Fruit fly (Drosophila melanogaster) whole organism, wandering third instar larva: Measurements from ENCODE around the gene TotZ.

Experiments
- Abd-B ChIP-seq: fragments of >200 bp; optimal IDR thresholded peaks from 2 replicates; lab custom pipeline; 2017; ENCODE audit warnings: missing biosample characterization, missing genetic modification characterization
- CG32264 ChIP-seq: fragments of 200-800 bp; sonication (Bioruptor generic); optimal IDR thresholded peaks from 2 replicates; lab custom pipeline; 2016; ENCODE audit warnings: missing biosample characterization, missing genetic modification characterization
- CG9705 ChIP-seq: fragments of 200-800 bp; sonication (Bioruptor generic); optimal IDR thresholded peaks from 2 replicates; lab custom pipeline; 2018; ENCODE audit warnings: missing biosample characterization, mild to moderate bottlenecking, missing genetic modification characterization
- CrebA ChIP-seq: fragments of 200-800 bp; sonication (Bioruptor generic); optimal IDR thresholded peaks from 2 replicates; lab custom pipeline; 2016; ENCODE audit warnings: missing biosample characterization, mild to moderate bottlenecking, missing genetic modification characterization, borderline replicate concordance
- Dfd ChIP-seq: fragments of >200 bp; optimal IDR thresholded peaks from 2 replicates; lab custom pipeline; 2017; ENCODE audit warnings: missing biosample characterization, missing genetic modification characterization
- Dif ChIP-seq: fragments of 200-275, 200-300 bp; sonication (Bioruptor generic); optimal IDR thresholded peaks from 2 replicates; lab custom pipeline; 2018; ENCODE audit warnings: missing biosample characterization, missing genetic modification characterization; ENCODE audit not compliant: partially characterized antibody
- GATAd ChIP-seq: sonication (Bioruptor generic); optimal IDR thresholded peaks from 2 replicates; lab custom pipeline; 2016; ENCODE audit warnings: missing biosample characterization, missing genetic modification characterization
- HLH106 ChIP-seq: fragments of 200-800 bp; optimal IDR thresholded peaks from 3 replicates; lab custom pipeline; 2019; ENCODE audit warnings: missing biosample characterization, mild to moderate bottlenecking, missing genetic modification characterization, moderate library complexity
- Hnf4 ChIP-seq: fragments of 200-800 bp; sonication (Bioruptor generic); optimal IDR thresholded peaks from 2 replicates; lab custom pipeline; 2016; ENCODE audit warnings: missing biosample characterization, mild to moderate bottlenecking, missing genetic modification characterization
- Hr78 ChIP-seq: fragments of >200 bp; optimal IDR thresholded peaks from 2 replicates; lab custom pipeline; 2017; ENCODE audit warnings: missing biosample characterization, missing genetic modification characterization
- Hr83 ChIP-seq: fragments of 200-300 bp; sonication (Bioruptor generic); optimal IDR thresholded peaks from 2 replicates; lab custom pipeline; 2016; ENCODE audit warnings: missing biosample characterization, mild to moderate bottlenecking, missing genetic modification characterization, moderate library complexity; ENCODE audit not compliant: poor library complexity, severe bottlenecking
- Jra ChIP-seq: sonication (Bioruptor generic); optimal IDR thresholded peaks from 2 replicates; lab custom pipeline; 2016; ENCODE audit warnings: missing biosample characterization, missing genetic modification characterization
- Mio ChIP-seq: sonication (Bioruptor generic); optimal IDR thresholded peaks from 2 replicates; lab custom pipeline; 2016; ENCODE audit warnings: missing biosample characterization, missing genetic modification characterization
- N ChIP-seq: fragments of >200 bp; optimal IDR thresholded peaks from 2 replicates; lab custom pipeline; 2018; ENCODE audit warnings: missing biosample characterization, missing external identifiers, missing genetic modification characterization
- OdsH ChIP-seq: fragments of 200-800 bp; sonication (Bioruptor generic); optimal IDR thresholded peaks from 2 replicates; lab custom pipeline; 2016; ENCODE audit warnings: missing biosample characterization, mild to moderate bottlenecking, missing genetic modification characterization
- Rel ChIP-seq, 2 experiments: fragments of 200-800 bp; sonication (Bioruptor generic) in 1 of 2; optimal IDR thresholded peaks; 2 replicates in 1 of 2; 3 replicates in 1 of 2; lab custom pipeline; 2016 to 2019; ENCODE audit warnings: mild to moderate bottlenecking in 2 of 2, missing biosample characterization in 2 of 2, missing genetic modification characterization in 2 of 2, moderate library complexity in 1 of 2
- Sp1 ChIP-seq: fragments of 200-800 bp; sonication (Bioruptor generic); optimal IDR thresholded peaks from 3 replicates; lab custom pipeline; 2019; ENCODE audit warnings: missing biosample characterization, mild to moderate bottlenecking, missing genetic modification characterization, moderate library complexity
- Vsx2 ChIP-seq: fragments of 200-300, 225-300 bp; sonication (Bioruptor generic); optimal IDR thresholded peaks from 2 replicates; lab custom pipeline; 2018; ENCODE audit warnings: missing biosample characterization, missing genetic modification characterization; ENCODE audit not compliant: partially characterized antibody
- br ChIP-seq: fragments of 200-800 bp; sonication (Bioruptor generic); optimal IDR thresholded peaks from 2 replicates; lab custom pipeline; 2016; ENCODE audit warnings: missing biosample characterization, missing genetic modification characterization
- brk ChIP-seq: fragments of 200-800 bp; sonication (Bioruptor generic); optimal IDR thresholded peaks from 2 replicates; lab custom pipeline; 2016; ENCODE audit warnings: missing biosample characterization, mild to moderate bottlenecking, missing genetic modification characterization
- dmrt93B ChIP-seq: fragments of 200-800 bp; sonication (Bioruptor generic); optimal IDR thresholded peaks from 2 replicates; lab custom pipeline; 2018; ENCODE audit warnings: missing biosample characterization, mild to moderate bottlenecking, missing genetic modification characterization
- dsf ChIP-seq: sonication (Bioruptor generic); optimal IDR thresholded peaks from 2 replicates; lab custom pipeline; 2016; ENCODE audit warnings: missing biosample characterization, missing genetic modification characterization, borderline replicate concordance
- ey ChIP-seq: fragments of 200-800 bp; sonication (Bioruptor generic); optimal IDR thresholded peaks from 2 replicates; lab custom pipeline; 2016; ENCODE audit warnings: missing biosample characterization, missing genetic modification characterization
- foxo ChIP-seq, 2 experiments: fragments of 200-800 bp; sonication (Bioruptor generic); optimal IDR thresholded peaks; 2 replicates in 1 of 2; 3 replicates in 1 of 2; lab custom pipeline; 2016 to 2017; ENCODE audit warnings: missing biosample characterization in 2 of 2, missing genetic modification characterization in 2 of 2
- fru ChIP-seq: fragments of 200-800 bp; sonication (Bioruptor generic); optimal IDR thresholded peaks from 3 replicates; lab custom pipeline; 2016; ENCODE audit warnings: missing biosample characterization, mild to moderate bottlenecking, missing genetic modification characterization
- h ChIP-seq: fragments of 200-800 bp; sonication (Bioruptor generic); optimal IDR thresholded peaks from 3 replicates; lab custom pipeline; 2016; ENCODE audit warnings: missing biosample characterization, mild to moderate bottlenecking, missing genetic modification characterization
- jim ChIP-seq: fragments of 175-275, 200-325 bp; sonication (Bioruptor generic); optimal IDR thresholded peaks from 2 replicates; lab custom pipeline; 2016; ENCODE audit warnings: missing biosample characterization, mild to moderate bottlenecking, missing genetic modification characterization
- lola ChIP-seq: fragments of >200 bp; optimal IDR thresholded peaks from 2 replicates; lab custom pipeline; 2017; ENCODE audit warnings: missing biosample characterization, missing genetic modification characterization
- pan ChIP-seq: fragments of >200 bp; optimal IDR thresholded peaks from 2 replicates; lab custom pipeline; 2017
- psq ChIP-seq: fragments of 200-800 bp; sonication (Bioruptor generic); optimal IDR thresholded peaks from 3 replicates; lab custom pipeline; 2017; ENCODE audit warnings: missing biosample characterization, mild to moderate bottlenecking, missing genetic modification characterization, moderate library complexity
- rgr ChIP-seq: fragments of 200-800 bp; sonication (Bioruptor generic); optimal IDR thresholded peaks from 3 replicates; lab custom pipeline; 2016; ENCODE audit warnings: missing biosample characterization, mild to moderate bottlenecking, missing genetic modification characterization
- sage ChIP-seq: fragments of 200-800 bp; sonication (Bioruptor generic); optimal IDR thresholded peaks from 2 replicates; lab custom pipeline; 2016; ENCODE audit warnings: missing biosample characterization, mild to moderate bottlenecking, missing genetic modification characterization
- sv ChIP-seq: fragments of 200-800 bp; sonication (Bioruptor generic); optimal IDR thresholded peaks from 3 replicates; lab custom pipeline; 2016; ENCODE audit warnings: missing biosample characterization, missing genetic modification characterization
- tai ChIP-seq: sonication (Bioruptor generic); optimal IDR thresholded peaks from 2 replicates; lab custom pipeline; 2016; ENCODE audit warnings: missing biosample characterization, missing genetic modification characterization
- usp ChIP-seq: fragments of >200 bp; optimal IDR thresholded peaks from 2 replicates; lab custom pipeline; 2017; ENCODE audit warnings: missing biosample characterization, missing genetic modification characterization
- woc ChIP-seq: sonication (Bioruptor generic); optimal IDR thresholded peaks from 2 replicates; lab custom pipeline; 2016; ENCODE audit warnings: missing biosample characterization, mild to moderate bottlenecking, missing genetic modification characterization

TotZ gene

DNA sequence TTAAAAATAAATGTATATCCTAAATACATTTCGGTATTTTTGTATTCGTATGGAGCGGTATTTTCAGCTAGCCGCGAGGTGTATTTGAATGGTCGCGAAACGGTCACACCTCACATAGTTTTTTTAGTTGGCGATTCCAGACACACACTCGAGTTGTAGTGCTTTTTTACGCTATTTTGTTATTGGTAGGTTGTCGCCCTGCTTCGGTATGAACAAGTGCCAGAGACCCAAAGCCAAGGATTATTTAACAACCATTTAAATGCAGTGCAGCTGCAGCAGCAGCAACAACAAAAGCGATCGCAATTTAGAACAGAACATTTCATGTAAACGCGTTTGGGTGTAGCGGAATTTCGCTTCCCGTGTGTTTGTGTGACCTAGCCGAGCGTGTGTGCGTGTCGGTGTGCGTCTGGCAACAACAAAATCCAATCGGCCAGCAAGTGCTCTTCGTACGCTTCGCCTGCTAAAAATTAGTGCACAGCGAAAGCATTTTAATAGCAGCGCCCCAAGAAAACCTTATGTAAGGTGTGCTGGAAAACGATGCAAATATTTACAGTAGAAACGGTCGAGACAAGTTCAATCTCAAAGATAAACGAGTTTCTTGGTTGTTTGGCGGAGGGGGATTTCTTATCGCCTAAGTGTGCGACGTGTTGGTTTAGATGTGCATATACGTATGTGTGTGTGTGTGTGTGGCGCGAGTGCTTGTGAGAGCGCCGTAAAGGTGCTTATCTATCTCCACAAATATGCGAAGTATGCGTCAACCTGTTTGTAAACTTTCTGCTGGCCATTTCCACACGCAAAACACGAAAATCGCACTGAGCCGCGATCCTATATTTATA, 44.6 kb upstream of the TotZ start, which contains the start of gene Synd:
TSS of gene Synd (plus strand) at position 111 of the 836 bp plus-strand sequence.
- no peak for TF ChIP-seq Hr78 (GFP tag; lab: Kevin White, UChicago)
- TF ChIP-seq rgr (GFP tag; lab: Kevin White, UChicago): peak; percentile 37
- peak; percentile 30 for TF ChIP-seq br (GFP tag; lab: Kevin White, UChicago)
- peak; percentile 46 for TF ChIP-seq fru (GFP tag; lab: Kevin White, UChicago)
- TF ChIP-seq Vsx2 (GFP tag; lab: Kevin White, UChicago): no peak
- TF ChIP-seq sage (GFP tag; lab: Kevin White, UChicago): no peak
- no peak for TF ChIP-seq Sp1 (GFP tag; lab: Kevin White, UChicago)
- TF ChIP-seq CrebA: no peak
- peak; percentile 17 for TF ChIP-seq tai
- TF ChIP-seq woc (GFP tag; lab: Kevin White, UChicago): peak; percentile 2
- TF ChIP-seq Mio (GFP tag; lab: Kevin White, UChicago): no peak
- TF ChIP-seq foxo (GFP tag; optimal IDR thresholded peaks at IDR 0.05; lab: Kevin White, UChicago): peak in 1 of 2 experiments; percentile 55
- TF ChIP-seq CG9705: no peak
- TF ChIP-seq brk (GFP tag; lab: Kevin White, UChicago): no peak
- TF ChIP-seq sv (GFP tag; lab: Kevin White, UChicago): no peak
- TF ChIP-seq HLH106 (tag; lab: Kevin White, UChicago): no peak
- peak; percentile 44 for TF ChIP-seq Dfd
- no peak for TF ChIP-seq pan
- TF ChIP-seq ey (GFP tag; lab: Kevin White, UChicago): peak; percentile 44
- no peak for TF ChIP-seq CG32264 (GFP tag; lab: Kevin White, UChicago)
- no peak for TF ChIP-seq dmrt93B
- TF ChIP-seq usp: no peak
- TF ChIP-seq Hnf4: no peak
- no peak for TF ChIP-seq psq (GFP tag; lab: Kevin White, UChicago)
- TF ChIP-seq Rel (GFP tag; optimal IDR thresholded peaks at IDR 0.05; lab: Kevin White, UChicago): no peak
- TF ChIP-seq Rel (tag; optimal IDR thresholded peaks at IDR 0.05; lab: Kevin White, UChicago): peak; percentile 78
- peak; percentile 26 for TF ChIP-seq OdsH (GFP tag; lab: Kevin White, UChicago)
- no peak for TF ChIP-seq GATAd
- peak; percentile 50 for TF ChIP-seq Hr83 (GFP tag; lab: Kevin White, UChicago)
- TF ChIP-seq Dif: peak; percentile 11
- TF ChIP-seq dsf: no peak
- TF ChIP-seq Abd-B (GFP tag; lab: Kevin White, UChicago): peak; percentile 15
- no peak for TF ChIP-seq jim
- peak; percentile 71 for TF ChIP-seq h (GFP tag; lab: Kevin White, UChicago)
- TF ChIP-seq Jra (GFP tag; lab: Kevin White, UChicago): no peak
- peak; percentile 12 for TF ChIP-seq lola
- TF ChIP-seq N (GFP tag; lab: Kevin White, UChicago): peak; percentile 57

DNA sequence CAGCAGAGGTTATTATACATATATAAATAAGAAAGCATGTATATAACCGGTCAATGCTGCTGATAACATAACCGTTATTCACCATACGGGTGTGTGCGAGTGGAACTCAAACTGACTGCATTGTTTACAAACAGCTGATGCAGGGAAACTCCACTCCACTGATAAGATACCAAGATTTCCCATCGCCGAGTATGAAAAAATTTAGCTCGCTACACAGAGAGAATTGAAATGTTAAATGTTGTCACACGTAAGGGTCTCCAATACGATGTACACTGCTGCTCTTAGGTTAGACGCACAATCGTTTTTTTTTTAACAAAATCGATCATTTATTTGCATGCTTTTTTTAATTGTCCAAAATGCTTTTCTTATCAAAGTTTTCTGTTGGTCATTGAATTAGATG, 43.9 kb upstream of the TotZ start:
- TF ChIP-seq Rel (GFP tag; optimal IDR thresholded peaks at IDR 0.05; lab: Kevin White, UChicago): no peak
- peak; percentile 87 for TF ChIP-seq Rel (tag; optimal IDR thresholded peaks at IDR 0.05; lab: Kevin White, UChicago)
- peak; percentile 39 for TF ChIP-seq sv (GFP tag; lab: Kevin White, UChicago)
- TF ChIP-seq foxo (GFP tag; optimal IDR thresholded peaks at IDR 0.05; lab: Kevin White, UChicago): peak in 1 of 2 experiments; percentile 27
- no peak for TF ChIP-seq Vsx2 (GFP tag; lab: Kevin White, UChicago)
- no peak for TF ChIP-seq CrebA
- TF ChIP-seq tai: no peak
- peak; percentile 7 for TF ChIP-seq OdsH (GFP tag; lab: Kevin White, UChicago)
- TF ChIP-seq Hnf4: peak; percentile 17

DNA sequence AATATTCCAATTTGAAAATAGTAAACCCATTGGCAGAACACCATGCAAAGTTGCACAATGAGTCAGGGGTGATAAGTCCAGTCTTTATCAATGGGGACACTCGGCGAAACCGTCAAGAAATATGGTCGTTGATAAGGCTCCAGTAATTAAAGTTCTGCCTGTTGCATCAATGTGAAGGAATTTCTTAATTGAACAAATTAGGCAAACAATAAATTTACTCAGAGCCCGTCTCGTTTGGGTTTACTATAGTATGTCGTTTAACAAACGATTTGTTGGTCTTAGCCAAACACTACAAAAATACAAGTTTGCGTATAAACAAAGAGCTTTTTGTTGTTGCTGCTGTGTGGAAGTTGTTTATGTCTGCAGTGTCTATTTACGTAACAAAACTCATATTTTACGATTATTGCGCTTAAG, 42.8 kb upstream of the TotZ start:
- no peak for TF ChIP-seq Abd-B (GFP tag; lab: Kevin White, UChicago)
- TF ChIP-seq br (GFP tag; lab: Kevin White, UChicago): no peak
- no peak for TF ChIP-seq foxo (GFP tag; optimal IDR thresholded peaks at IDR 0.05; lab: Kevin White, UChicago)
- no peak for TF ChIP-seq CrebA
- TF ChIP-seq, all 38 proteins: peak for 0
